Worm (Caenorhabditis elegans) whole organism, L1 larva: Measurements from ENCODE around the gene ZK1248.15.

Source experiments
- F16B12.6 ChIP-seq: fragments of 150-350 bp; optimal IDR thresholded peaks from 2 replicates; lab custom pipeline; 2014; ENCODE audit warnings: missing biosample characterization, missing genetic modification characterization
- blmp-1 ChIP-seq: fragments of 150-350 bp; optimal IDR thresholded peaks from 2 replicates; lab custom pipeline; 2014; ENCODE audit warnings: missing biosample characterization, missing genetic modification characterization
- ces-1 ChIP-seq: fragments of 150-350 bp; optimal IDR thresholded peaks from 2 replicates; lab custom pipeline; 2014; ENCODE audit warnings: missing biosample characterization, missing genetic modification reagents, missing genetic modification characterization
- egl-27 ChIP-seq, 2 experiments: fragments of 150-350 bp in 1 of 2; sonication (generic microtip); optimal IDR thresholded peaks; 3 replicates each; lab custom pipeline; 2017 to 2018; ENCODE audit warnings: missing biosample characterization in 2 of 2, missing genetic modification characterization in 2 of 2, missing genetic modification reagents in 2 of 2
- nhr-90 ChIP-seq: sonication (generic microtip); optimal IDR thresholded peaks from 2 replicates; lab custom pipeline; 2016; ENCODE audit warnings: mild to moderate bottlenecking, missing genetic modification characterization, missing compliant biosample characterization; ENCODE audit not compliant: poor library complexity

- TF ChIP-seq ces-1 (GFP tag; lab: Kevin White, UChicago), result no peak
- no peak for TF ChIP-seq egl-27 (tag; optimal IDR thresholded peaks at IDR 0.05; lab: Kevin White, UChicago)
- TF ChIP-seq blmp-1, result no peak
- no peak for TF ChIP-seq F16B12.6 (tag; lab: Kevin White, UChicago)
- no peak for TF ChIP-seq nhr-90 (tag; lab: Kevin White, UChicago)
Measured at ce11 chrII:5829940-5830424, 8.4 kb downstream of the ZK1248.15 start, which contains the start of gene col-74.
